Worm (Caenorhabditis elegans) whole organism, L3 larva: ENCODE data around the gene Y75B8A.33.
A peak's percentile ranks its signal among the peaks of the same experiment; 100 is the strongest.

Source experiments
- ZK546.5 ChIP-seq: sonication (generic microtip); optimal IDR thresholded peaks from 2 replicates; lab custom pipeline; 2017; ENCODE audit warnings: missing biosample characterization, missing genetic modification characterization
- aly-2 ChIP-seq: fragments of 150-350 bp; optimal IDR thresholded peaks from 2 replicates; lab custom pipeline; 2014; ENCODE audit warnings: missing biosample characterization, missing genetic modification characterization
- ama-1 ChIP-seq: fragments of 150-350 bp; optimal IDR thresholded peaks from 2 replicates; lab custom pipeline; 2018
- egl-27 ChIP-seq: sonication (generic microtip); optimal IDR thresholded peaks from 4 replicates; lab custom pipeline; 2017; ENCODE audit warnings: missing biosample characterization, missing genetic modification reagents, missing genetic modification characterization
- fkh-10 ChIP-seq: sonication (generic microtip); optimal IDR thresholded peaks from 2 replicates; lab custom pipeline; 2017; ENCODE audit warnings: missing biosample characterization, missing genetic modification reagents, missing genetic modification characterization
- lin-39 ChIP-seq: fragments of 150-350 bp; optimal IDR thresholded peaks from 2 replicates; lab custom pipeline; 2018; ENCODE audit warnings: missing biosample characterization, missing genetic modification reagents, missing genetic modification characterization
- pha-4 ChIP-seq: fragments of 150-350 bp; optimal IDR thresholded peaks from 2 replicates; lab custom pipeline; 2014; ENCODE audit warnings: missing biosample characterization, missing genetic modification reagents, missing genetic modification characterization
- skn-1 ChIP-seq: fragments of 150-350 bp; optimal IDR thresholded peaks from 2 replicates; lab custom pipeline; 2014; ENCODE audit warnings: missing biosample characterization, missing genetic modification characterization
- snpc-4 ChIP-seq: fragments of 150-350 bp; optimal IDR thresholded peaks from 2 replicates; lab custom pipeline; 2014; ENCODE audit warnings: missing biosample characterization, missing genetic modification characterization
- tbx-2 ChIP-seq: sonication (generic microtip); optimal IDR thresholded peaks from 2 replicates; lab custom pipeline; 2016; ENCODE audit warnings: mild to moderate bottlenecking, missing genetic modification characterization, missing compliant biosample characterization
- unc-62 ChIP-seq: fragments of 150-350 bp; sonication (generic microtip); optimal IDR thresholded peaks from 4 replicates; lab custom pipeline; 2014; ENCODE audit warnings: missing biosample characterization, missing genetic modification reagents, missing genetic modification characterization

ce11 chrIII:12370011-12370506, 2.9 kb upstream of the Y75B8A.33 start, which contains the start of gene rpt-6:
- no peak for TF ChIP-seq lin-39 (tag; lab: Kevin White, UChicago)
- TF ChIP-seq pha-4 (tag; lab: Kevin White, UChicago) = peak; percentile 50
- TF ChIP-seq tbx-2 (tag; lab: Kevin White, UChicago) = no peak
- peak; percentile 34 for TF ChIP-seq ama-1 (lab: Kevin White, UChicago)
- no peak for TF ChIP-seq aly-2 (tag; lab: Kevin White, UChicago)
- no peak for TF ChIP-seq ZK546.5 (tag; lab: Kevin White, UChicago)
- no peak for TF ChIP-seq egl-27 (tag; lab: Kevin White, UChicago)
- no peak for TF ChIP-seq unc-62 (GFP tag; lab: Kevin White, UChicago)
- TF ChIP-seq snpc-4 (tag; lab: Kevin White, UChicago) = no peak
- peak; percentile 97 for TF ChIP-seq skn-1 (tag; lab: Kevin White, UChicago)
- TF ChIP-seq fkh-10 (GFP tag; lab: Kevin White, UChicago) = no peak
